Worm (Caenorhabditis elegans) whole organism, young adult: ENCODE results near the gene F44E7.7.

Experiments used
- B0261.1 ChIP-seq: sonication (generic microtip); optimal IDR thresholded peaks from 2 replicates; lab custom pipeline; 2016; ENCODE audit warnings: mild to moderate bottlenecking, missing genetic modification characterization, moderate library complexity, missing compliant biosample characterization
- B0336.3 ChIP-seq: fragments of 200-800 bp; sonication (Bioruptor generic); IDR thresholded peaks from 2 replicates; pipeline ENCODE4 v1.3.6; 2022; ENCODE audit warnings: missing genetic modification characterization, missing compliant biosample characterization
- D2030.7 ChIP-seq: fragments of 200-800 bp; sonication (Bioruptor generic); IDR thresholded peaks from 2 replicates; pipeline ENCODE4 v1.3.6; 2022; ENCODE audit warnings: missing genetic modification reagents, missing genetic modification characterization, missing compliant biosample characterization
- K12H6.12 ChIP-seq: fragments of 200-800 bp; sonication (Bioruptor generic); optimal IDR thresholded peaks from 2 replicates; lab custom pipeline; 2018; ENCODE audit warnings: mild to moderate bottlenecking, missing genetic modification characterization, missing compliant biosample characterization
- T07F8.4 ChIP-seq: sonication (generic microtip); optimal IDR thresholded peaks from 2 replicates; lab custom pipeline; 2016; ENCODE audit warnings: mild to moderate bottlenecking, missing genetic modification characterization, moderate library complexity, missing compliant biosample characterization
- Y79H2A.3 ChIP-seq: fragments of 200-800 bp; sonication (Bioruptor generic); conservative IDR thresholded peaks from 2 replicates; pipeline ENCODE4 v1.3.6; 2022; ENCODE audit warnings: missing genetic modification reagents, missing genetic modification characterization, missing compliant biosample characterization
- Y95B8A.8 ChIP-seq: fragments of 200-800 bp; sonication (Bioruptor generic); IDR thresholded peaks from 2 replicates; pipeline ENCODE4 v1.3.6; 2022; ENCODE audit warnings: missing genetic modification reagents, missing genetic modification characterization, missing compliant biosample characterization
- akir-1 ChIP-seq: fragments of 200-800 bp; sonication (Bioruptor generic); optimal IDR thresholded peaks from 2 replicates; lab custom pipeline; 2018; ENCODE audit warnings: mild to moderate bottlenecking, missing genetic modification characterization, moderate library complexity, missing compliant biosample characterization
- ama-1 ChIP-seq, 3 experiments: fragments of 150-350 bp in 1 of 3; sonication (generic microtip) in 2 of 3; optimal IDR thresholded peaks; 2 replicates each; lab custom pipeline; 2014 to 2018; ENCODE audit warnings: missing biosample characterization in 2 of 3, missing genetic modification characterization in 2 of 3, missing genetic modification reagents in 2 of 3
- aptf-3 ChIP-seq: fragments of 200-800 bp; sonication (Bioruptor generic); IDR thresholded peaks from 2 replicates; pipeline ENCODE4 v1.3.6; 2022; ENCODE audit warnings: missing genetic modification characterization, missing compliant biosample characterization
- athp-1 ChIP-seq: sonication (generic microtip); optimal IDR thresholded peaks from 2 replicates; lab custom pipeline; 2017; ENCODE audit warnings: mild to moderate bottlenecking, missing genetic modification characterization, missing compliant biosample characterization
- attf-3 ChIP-seq: fragments of 200-800 bp; sonication (Bioruptor generic); conservative IDR thresholded peaks from 2 replicates; pipeline ENCODE4 v1.3.6; 2022; ENCODE audit warnings: missing genetic modification reagents, missing genetic modification characterization, missing compliant biosample characterization
- bed-1 ChIP-seq: fragments of 200-800 bp; sonication (Bioruptor generic); IDR thresholded peaks from 2 replicates; pipeline ENCODE4 v1.3.6; 2022; ENCODE audit warnings: missing genetic modification reagents, missing genetic modification characterization, missing compliant biosample characterization
- bed-2 ChIP-seq: fragments of 200-800 bp; sonication (Bioruptor generic); IDR thresholded peaks from 2 replicates; pipeline ENCODE4 v1.3.6; 2022; ENCODE audit warnings: missing genetic modification reagents, missing genetic modification characterization, missing compliant biosample characterization
- ccch-3 ChIP-seq: fragments of 200-800 bp; sonication (Bioruptor generic); optimal IDR thresholded peaks from 2 replicates; lab custom pipeline; 2018; ENCODE audit warnings: mild to moderate bottlenecking, missing genetic modification characterization, missing compliant biosample characterization
- ceh-58 ChIP-seq: fragments of 200-800 bp; sonication (Bioruptor generic); IDR thresholded peaks from 2 replicates; pipeline ENCODE4 v1.3.6; 2022; ENCODE audit warnings: missing genetic modification characterization, missing compliant biosample characterization
- die-1 ChIP-seq: sonication (generic microtip); optimal IDR thresholded peaks from 2 replicates; lab custom pipeline; 2016; ENCODE audit warnings: missing genotype, mild to moderate bottlenecking, missing genetic modification characterization, missing compliant biosample characterization
- efl-1 ChIP-seq: fragments of 150-350 bp; optimal IDR thresholded peaks from 2 replicates; lab custom pipeline; 2014; ENCODE audit warnings: missing biosample characterization, missing genetic modification reagents, missing genetic modification characterization
- egrh-3 ChIP-seq: fragments of 200-800 bp; sonication (Bioruptor generic); IDR thresholded peaks from 2 replicates; pipeline ENCODE4 v1.3.6; 2022; ENCODE audit warnings: missing genetic modification reagents, missing genetic modification characterization, missing compliant biosample characterization
- ekl-4 ChIP-seq: fragments of 200-800 bp; sonication (Bioruptor generic); IDR thresholded peaks from 2 replicates; pipeline ENCODE4 v1.3.6; 2022; ENCODE audit warnings: missing genetic modification reagents, missing genetic modification characterization, missing compliant biosample characterization
- ets-4 ChIP-seq: fragments of 200-800 bp; sonication (Bioruptor generic); optimal IDR thresholded peaks from 2 replicates; lab custom pipeline; 2018; ENCODE audit warnings: mild to moderate bottlenecking, missing genetic modification characterization, missing compliant biosample characterization
- him-1 ChIP-seq: sonication (generic microtip); optimal IDR thresholded peaks from 2 replicates; lab custom pipeline; 2016; ENCODE audit warnings: missing genotype, missing genetic modification reagents, missing genetic modification characterization, missing compliant biosample characterization
- hlh-12 ChIP-seq: sonication (generic microtip); optimal IDR thresholded peaks from 2 replicates; lab custom pipeline; 2016; ENCODE audit warnings: missing genetic modification characterization, missing compliant biosample characterization
- hmg-20 ChIP-seq: fragments of 200-800 bp; sonication (Bioruptor generic); IDR thresholded peaks from 2 replicates; pipeline ENCODE4 v1.3.6; 2022; ENCODE audit warnings: missing genetic modification reagents, missing genetic modification characterization, missing compliant biosample characterization
- let-526 ChIP-seq: fragments of 200-800 bp; sonication (Bioruptor generic); IDR thresholded peaks from 2 replicates; pipeline ENCODE4 v1.3.6; 2022; ENCODE audit warnings: missing genetic modification reagents, missing genetic modification characterization, missing compliant biosample characterization
- lin-35 ChIP-seq, 3 experiments: fragments of 150-350 bp in 2 of 3; sonication (generic microtip) in 1 of 3; optimal IDR thresholded peaks; 2 replicates each; lab custom pipeline; 2014 to 2018; ENCODE audit warnings: missing biosample characterization in 3 of 3, missing genetic modification characterization in 3 of 3, missing genetic modification reagents in 3 of 3
- lin-40 ChIP-seq: sonication (generic microtip); optimal IDR thresholded peaks from 2 replicates; lab custom pipeline; 2016; ENCODE audit warnings: missing genetic modification characterization, mild to moderate bottlenecking, missing compliant biosample characterization, missing genotype, missing genetic modification reagents
- lir-1 ChIP-seq: fragments of 200-800 bp; sonication (Bioruptor generic); conservative IDR thresholded peaks from 2 replicates; pipeline ENCODE4 v1.3.6; 2022; ENCODE audit warnings: missing genetic modification reagents, missing genetic modification characterization, missing compliant biosample characterization
- lsy-27 ChIP-seq: sonication (generic microtip); optimal IDR thresholded peaks from 2 replicates; lab custom pipeline; 2017; ENCODE audit warnings: missing genetic modification characterization, mild to moderate bottlenecking, missing compliant biosample characterization, antibody characterized with exemption, missing genotype, borderline replicate concordance; ENCODE audit not compliant: insufficient read depth
- madf-6 ChIP-seq: fragments of 200-800 bp; sonication (Bioruptor generic); IDR thresholded peaks from 2 replicates; pipeline ENCODE4 v1.3.6; 2022; ENCODE audit warnings: missing genetic modification reagents, missing genetic modification characterization, missing compliant biosample characterization
- madf-8 ChIP-seq: fragments of 200-800 bp; sonication (Bioruptor generic); conservative IDR thresholded peaks from 2 replicates; pipeline ENCODE4 v1.3.6; 2022; ENCODE audit warnings: missing genetic modification reagents, missing genetic modification characterization, missing compliant biosample characterization
- mes-4 ChIP-seq: sonication (generic microtip); optimal IDR thresholded peaks from 2 replicates; lab custom pipeline; 2016; ENCODE audit warnings: missing genotype, missing genetic modification characterization, missing compliant biosample characterization
- mxl-1 ChIP-seq: sonication (generic microtip); optimal IDR thresholded peaks from 2 replicates; lab custom pipeline; 2016; ENCODE audit warnings: missing genetic modification characterization, missing compliant biosample characterization
- nfyb-1 ChIP-seq: fragments of 200-800 bp; sonication (Bioruptor generic); IDR thresholded peaks from 2 replicates; pipeline ENCODE4 v1.3.6; 2022; ENCODE audit warnings: missing genetic modification reagents, missing genetic modification characterization, missing compliant biosample characterization
- nhr-90 ChIP-seq: sonication (generic microtip); optimal IDR thresholded peaks from 2 replicates; lab custom pipeline; 2016; ENCODE audit warnings: missing genotype, mild to moderate bottlenecking, missing genetic modification characterization, missing compliant biosample characterization
- pha-4 ChIP-seq: fragments of 150-350 bp; sonication (generic microtip); optimal IDR thresholded peaks from 2 replicates; lab custom pipeline; 2014; ENCODE audit warnings: missing biosample characterization, missing genetic modification reagents, missing genetic modification characterization
- rec-8 ChIP-seq, 2 experiments: sonication (generic microtip); optimal IDR thresholded peaks; 2 replicates each; lab custom pipeline; 2016; ENCODE audit warnings: mild to moderate bottlenecking in 2 of 2, missing genetic modification characterization in 2 of 2, missing genetic modification reagents in 2 of 2, missing genotype in 2 of 2, missing biosample characterization in 1 of 2, missing compliant biosample characterization in 1 of 2, moderate library complexity in 1 of 2
- sdz-38 ChIP-seq: sonication (generic microtip); optimal IDR thresholded peaks from 2 replicates; lab custom pipeline; 2016; ENCODE audit warnings: missing genotype, missing genetic modification characterization, missing compliant biosample characterization
- snpc-4 ChIP-seq, 5 experiments: fragments of 150-350 bp in 1 of 5; sonication (generic microtip) in 4 of 5; optimal IDR thresholded peaks; 2 replicates each; lab custom pipeline; 2014 to 2018; ENCODE audit warnings: missing genetic modification characterization in 5 of 5, missing biosample characterization in 3 of 5, antibody characterized with exemption in 2 of 5, mild to moderate bottlenecking in 2 of 5, missing compliant biosample characterization in 2 of 5, missing genotype in 2 of 5, moderate library complexity in 2 of 5, missing genetic modification reagents in 1 of 5
- somi-1 ChIP-seq: fragments of 200-800 bp; sonication (Bioruptor generic); optimal IDR thresholded peaks from 2 replicates; lab custom pipeline; 2018; ENCODE audit warnings: mild to moderate bottlenecking, missing genetic modification characterization, missing compliant biosample characterization
- sptf-2 ChIP-seq: fragments of 200-800 bp; sonication (Bioruptor generic); optimal IDR thresholded peaks from 2 replicates; lab custom pipeline; 2018; ENCODE audit warnings: mild to moderate bottlenecking, missing genetic modification characterization, missing compliant biosample characterization
- tlf-1 ChIP-seq: fragments of 200-800 bp; sonication (Bioruptor generic); optimal IDR thresholded peaks from 2 replicates; lab custom pipeline; 2018; ENCODE audit warnings: mild to moderate bottlenecking, missing genetic modification characterization, missing compliant biosample characterization
- unc-130 ChIP-seq: sonication (generic microtip); optimal IDR thresholded peaks from 2 replicates; lab custom pipeline; 2016; ENCODE audit warnings: missing genetic modification reagents, missing genetic modification characterization, missing compliant biosample characterization
- ztf-6 ChIP-seq: fragments of 200-800 bp; sonication (Bioruptor generic); IDR thresholded peaks from 2 replicates; pipeline ENCODE4 v1.3.6; 2022; ENCODE audit warnings: missing genetic modification reagents, missing genetic modification characterization, missing compliant biosample characterization

The F44E7.7 gene

ce11 chrV:5785372-5785771 lies at the start of gene F44E7.7:
Gene F44E7.7, minus strand, starts transcription at chrV:5785472.
- no peak for TF ChIP-seq lin-40 (tag; lab: Kevin White, UChicago)
- TF ChIP-seq madf-8 (GFP tag; lab: Robert Waterston, UW): no peak
- no peak for TF ChIP-seq aptf-3 (GFP tag; lab: Robert Waterston, UW)
- no peak for TF ChIP-seq rec-8 (tag; optimal IDR thresholded peaks at IDR 0.05; lab: Kevin White, UChicago)
- no peak for TF ChIP-seq mxl-1
- no peak for TF ChIP-seq die-1 (tag; lab: Kevin White, UChicago)
- no peak for TF ChIP-seq him-1
- TF ChIP-seq sptf-2: no peak
- TF ChIP-seq attf-3: no peak
- TF ChIP-seq lin-35 (GFP tag; optimal IDR thresholded peaks at IDR 0.05; lab: Kevin White, UChicago): no peak
- TF ChIP-seq ccch-3 (GFP tag; lab: Kevin White, UChicago): no peak
- TF ChIP-seq bed-1: no peak
- TF ChIP-seq mes-4: no peak
- no peak for TF ChIP-seq let-526 (GFP tag; lab: Robert Waterston, UW)
- no peak for TF ChIP-seq unc-130 (GFP tag; lab: Kevin White, UChicago)
- TF ChIP-seq efl-1: no peak

ce11 chrV:5833531-5833930 lies 48.3 kb upstream of the F44E7.7 start, which contains the start of gene srh-76:
Gene srh-76, plus strand, starts transcription at chrV:5833831.
- TF ChIP-seq lin-40 (tag; lab: Kevin White, UChicago) (no peak), ets-4 (GFP tag; lab: Kevin White, UChicago) (no peak), aptf-3 (GFP tag; lab: Robert Waterston, UW) (no peak), Y95B8A.8 (GFP tag; lab: Robert Waterston, UW) (no peak), hlh-12 (tag; lab: Kevin White, UChicago) (no peak), sdz-38 (tag; lab: Kevin White, UChicago) (no peak), him-1 (no peak), ekl-4 (GFP tag; lab: Robert Waterston, UW) (no peak), ccch-3 (GFP tag; lab: Kevin White, UChicago) (no peak), B0261.1 (no peak), ceh-58 (GFP tag; lab: Robert Waterston, UW) (no peak), pha-4 (tag; lab: Kevin White, UChicago) (no peak), bed-2 (GFP tag; lab: Robert Waterston, UW) (no peak), akir-1 (GFP tag; lab: Kevin White, UChicago) (no peak), athp-1 (tag; lab: Kevin White, UChicago) (no peak), hmg-20 (GFP tag; lab: Robert Waterston, UW) (no peak), lsy-27 (tag; lab: Kevin White, UChicago) (no peak), ztf-6 (GFP tag; lab: Robert Waterston, UW) (no peak), K12H6.12 (no peak), tlf-1 (GFP tag; lab: Kevin White, UChicago) (no peak)

DNA sequence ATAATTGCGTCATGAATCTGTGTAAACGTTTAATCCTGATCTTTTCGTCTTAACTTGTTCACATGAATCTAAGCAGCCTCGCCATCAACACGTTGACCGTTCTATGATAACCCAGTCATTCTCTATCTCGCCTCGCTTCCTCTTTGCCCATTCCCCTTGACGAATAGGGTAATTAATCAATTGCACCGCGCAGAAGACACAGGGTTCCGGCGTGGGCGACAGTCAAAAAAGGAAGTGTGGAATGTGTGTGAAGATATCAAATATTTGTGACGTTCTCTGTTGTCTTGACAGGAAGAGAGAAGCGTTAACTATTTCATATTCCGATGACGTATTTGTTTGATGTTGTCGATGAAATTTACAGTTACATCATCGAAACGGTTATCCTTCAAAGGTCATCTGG lies 47.5 kb upstream of the F44E7.7 start:
- no peak for TF ChIP-seq nhr-90 (tag; lab: Kevin White, UChicago)
- no peak for TF ChIP-seq T07F8.4 (tag; lab: Kevin White, UChicago)
- TF ChIP-seq lin-40 (tag; lab: Kevin White, UChicago): peak; percentile 27
- TF ChIP-seq lsy-27 (tag; lab: Kevin White, UChicago): no peak
- TF ChIP-seq madf-6: peak; percentile 58
- TF ChIP-seq ets-4 (GFP tag; lab: Kevin White, UChicago): no peak
- no peak for TF ChIP-seq tlf-1 (GFP tag; lab: Kevin White, UChicago)
- TF ChIP-seq egrh-3 (GFP tag; lab: Robert Waterston, UW): no peak
- no peak for TF ChIP-seq attf-3
- peak; percentile 61 for TF ChIP-seq B0336.3 (GFP tag; lab: Robert Waterston, UW)
- no peak for TF ChIP-seq lir-1 (GFP tag; lab: Robert Waterston, UW)
- TF ChIP-seq ama-1 (optimal IDR thresholded peaks at IDR 0.05; lab: Kevin White, UChicago): no peak
- peak in 1 of 2 experiments; percentile 56 for TF ChIP-seq ama-1 (GFP tag; optimal IDR thresholded peaks at IDR 0.05; lab: Kevin White, UChicago)
- TF ChIP-seq snpc-4 (GFP tag; optimal IDR thresholded peaks at IDR 0.05; lab: Kevin White, UChicago): no peak
- peak in 1 of 4 experiments; percentile 5 for TF ChIP-seq snpc-4 (tag; optimal IDR thresholded peaks at IDR 0.05; lab: Kevin White, UChicago)
- TF ChIP-seq nfyb-1 (GFP tag; lab: Robert Waterston, UW): peak; percentile 55; the same call in 1 of the 2 replicates
- peak; percentile 39 for TF ChIP-seq die-1 (tag; lab: Kevin White, UChicago)
- TF ChIP-seq let-526 (GFP tag; lab: Robert Waterston, UW): no peak
- TF ChIP-seq D2030.7 (GFP tag; lab: Robert Waterston, UW): 0 out of 2 replicates have a peak, but pooled peaks have one; percentile 15
- peak; percentile 67 for TF ChIP-seq somi-1 (GFP tag; lab: Kevin White, UChicago)
- TF ChIP-seq Y79H2A.3 (GFP tag; lab: Robert Waterston, UW): peak; percentile 64; the same call in 1 of the 2 replicates
